Worm (Caenorhabditis elegans) whole organism, dauer: ENCODE data around the gene emc-2.

Experiments used
- unc-62 ChIP-seq: sonication (generic microtip); optimal IDR thresholded peaks from 2 replicates; lab custom pipeline; 2017; ENCODE audit warnings: missing biosample characterization, missing genetic modification reagents, missing genetic modification characterization

The emc-2 gene

DNA sequence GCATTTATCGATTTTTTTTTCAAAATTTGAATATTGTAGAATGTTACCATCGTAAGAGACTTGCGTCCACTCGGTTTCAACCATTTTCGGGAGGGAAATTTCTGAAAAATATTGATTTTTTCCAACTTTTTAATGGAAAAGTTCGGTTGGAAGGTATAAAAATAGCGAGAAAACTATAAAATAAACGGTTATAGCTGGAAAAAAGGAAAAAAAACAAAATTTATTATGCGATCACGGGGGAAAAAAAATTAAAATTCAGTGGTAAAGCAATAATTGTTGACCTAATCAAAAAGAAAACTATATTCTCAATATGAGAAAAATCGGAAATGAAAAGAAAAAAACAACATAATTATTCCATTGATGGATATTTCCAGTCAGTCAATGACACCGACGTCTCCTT lies at the start of gene emc-2:
Gene emc-2, minus strand, starts transcription at position 101 of the 400 bp plus-strand sequence.
- no peak for TF ChIP-seq unc-62 (GFP tag; lab: Kevin White, UChicago)

DNA sequence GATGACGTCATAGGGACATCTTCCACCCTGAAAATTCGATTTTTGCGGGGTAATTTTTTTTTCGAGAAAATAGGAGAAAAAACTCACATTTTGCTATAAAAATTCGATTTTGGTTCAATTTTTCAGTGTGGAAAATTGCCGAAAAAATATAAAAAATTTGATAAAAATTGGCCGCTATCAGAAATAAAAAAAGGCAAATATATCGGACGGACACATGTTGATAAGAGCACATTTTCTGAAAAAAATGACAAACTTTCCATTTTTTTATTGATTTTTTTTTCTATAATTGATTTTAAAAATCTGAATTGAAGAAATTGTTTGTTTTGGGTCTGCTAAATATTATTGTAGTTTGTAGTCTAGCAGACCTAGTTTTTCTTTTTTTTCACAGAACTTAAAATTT lies 49.5 kb upstream of the emc-2 start, which contains the start of gene C13A10.1:
Gene C13A10.1, minus strand, starts transcription at position 170 of the 400 bp plus-strand sequence.
- no peak for TF ChIP-seq unc-62 (GFP tag; lab: Kevin White, UChicago)

ce11 chrII:1344524-1345119 lies 38.7 kb upstream of the emc-2 start:
- no peak for TF ChIP-seq unc-62 (GFP tag; lab: Kevin White, UChicago)

- no peak for TF ChIP-seq unc-62 (GFP tag; lab: Kevin White, UChicago)
Measured at ce11 chrII:1343748-1344147, 37.8 kb upstream of the emc-2 start.

DNA sequence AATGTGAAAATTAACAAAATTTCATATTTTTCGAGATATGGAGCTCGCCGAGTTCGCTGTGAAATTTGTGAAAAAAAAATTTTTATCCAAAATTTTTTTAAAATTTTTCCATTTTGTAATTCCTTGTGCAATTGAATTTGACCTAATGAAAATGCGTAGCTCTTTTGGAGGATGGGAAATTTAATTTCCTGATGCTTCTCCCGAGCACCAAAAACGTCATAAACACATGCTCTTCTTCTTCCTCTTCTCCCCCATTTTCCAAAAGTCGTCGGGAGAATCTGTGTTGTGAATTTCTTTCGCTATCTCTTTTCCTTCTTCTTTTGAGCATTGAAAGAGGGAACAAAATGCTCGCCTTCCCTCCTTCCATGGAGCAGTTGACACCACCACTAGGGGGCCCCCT lies 35.5 kb upstream of the emc-2 start:
- no peak for TF ChIP-seq unc-62 (GFP tag; lab: Kevin White, UChicago)

ce11 chrII:1340049-1340448 lies 34.1 kb upstream of the emc-2 start:
- TF ChIP-seq unc-62 (GFP tag; lab: Kevin White, UChicago) = no peak

DNA sequence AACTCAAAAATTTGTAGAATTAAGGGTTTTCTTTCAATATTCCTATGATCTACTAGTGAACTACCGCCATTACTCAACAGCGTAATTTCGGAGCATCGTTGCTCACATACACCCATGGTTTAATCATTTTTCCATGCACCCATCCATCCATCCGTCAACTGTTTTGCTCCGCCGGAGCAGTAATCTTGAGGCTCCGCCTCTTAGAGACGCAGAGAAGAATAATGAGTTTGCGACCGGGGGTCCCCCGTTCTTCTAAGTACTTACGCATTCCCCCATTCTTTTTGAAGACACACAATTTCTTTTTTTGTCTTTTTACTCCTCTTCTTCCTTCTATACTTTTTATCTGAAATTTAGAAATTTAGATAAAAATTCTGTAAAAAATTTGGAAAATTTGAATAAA lies 32.3 kb upstream of the emc-2 start:
- no peak for TF ChIP-seq unc-62 (GFP tag; lab: Kevin White, UChicago)

- no peak for TF ChIP-seq unc-62 (GFP tag; lab: Kevin White, UChicago)
Measured at ce11 chrII:1329887-1330286, 24.0 kb upstream of the emc-2 start.

DNA sequence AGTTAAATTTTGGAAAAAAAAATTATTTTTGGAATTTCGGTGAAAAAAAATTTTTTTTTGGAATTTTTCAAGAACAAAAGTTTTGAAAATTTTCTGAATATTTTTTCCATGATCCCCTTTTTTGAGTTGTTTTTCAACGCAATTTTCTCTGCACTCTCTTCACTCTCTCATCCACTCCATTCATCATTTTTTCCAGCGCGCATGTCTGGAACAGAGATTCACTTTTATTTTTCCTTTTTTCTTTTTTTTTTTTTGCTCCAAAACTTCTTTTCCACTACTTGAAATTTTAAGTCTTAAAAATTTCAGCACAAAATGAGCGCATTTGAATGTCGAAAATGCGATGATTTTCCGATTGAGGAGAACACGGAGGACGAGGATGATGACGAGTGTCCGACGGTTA lies 20.8 kb upstream of the emc-2 start, which contains the start of gene jip-1:
Gene jip-1, plus strand, starts transcription at position 301 of the 400 bp plus-strand sequence.
- no peak for TF ChIP-seq unc-62 (GFP tag; lab: Kevin White, UChicago)

ce11 chrII:1325604-1326003 lies 19.7 kb upstream of the emc-2 start:
- TF ChIP-seq unc-62 (GFP tag; lab: Kevin White, UChicago) = no peak

DNA sequence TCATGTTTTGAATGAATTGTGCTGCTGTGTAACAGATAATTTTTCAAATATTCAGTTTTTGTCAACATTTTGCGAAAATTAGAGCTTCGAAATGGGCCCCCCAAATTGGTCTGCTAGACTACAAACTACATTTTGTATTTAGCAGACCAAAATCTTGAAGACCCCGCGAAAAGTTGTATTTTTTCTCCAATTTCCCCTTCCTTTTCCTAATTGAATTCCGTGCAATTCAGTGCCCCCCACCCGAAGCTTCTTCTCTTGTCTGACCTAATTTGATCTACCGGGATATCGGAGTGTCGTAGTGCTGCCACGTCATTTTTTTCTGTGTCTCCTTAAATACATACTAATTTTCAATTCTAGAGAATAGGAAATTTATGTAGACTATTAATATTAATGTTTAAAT lies 18.1 kb upstream of the emc-2 start:
- no peak for TF ChIP-seq unc-62 (GFP tag; lab: Kevin White, UChicago)

DNA sequence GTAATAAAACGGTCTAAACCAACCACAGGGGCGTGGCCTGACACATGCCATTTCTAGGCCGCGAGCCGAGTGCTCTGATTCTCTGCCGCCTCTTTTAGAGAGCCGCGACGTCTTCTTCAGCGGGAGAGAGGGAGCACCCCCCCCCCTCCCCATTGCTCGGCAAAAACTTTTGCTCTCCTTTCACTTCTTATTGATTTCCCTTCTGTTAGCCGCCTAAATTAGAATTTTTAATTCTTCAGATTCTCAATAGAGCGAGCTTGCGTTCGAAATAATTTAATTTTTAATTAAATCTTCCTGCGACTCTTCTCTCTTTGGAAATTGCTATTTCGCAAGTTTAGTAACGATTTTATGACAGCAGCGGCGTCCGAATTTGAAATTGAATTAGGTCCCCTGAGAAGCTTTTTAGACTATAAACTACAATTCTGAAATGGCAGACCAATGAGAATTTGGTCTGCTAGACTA lies 17.3 kb upstream of the emc-2 start:
- no peak for TF ChIP-seq unc-62 (GFP tag; lab: Kevin White, UChicago)

DNA sequence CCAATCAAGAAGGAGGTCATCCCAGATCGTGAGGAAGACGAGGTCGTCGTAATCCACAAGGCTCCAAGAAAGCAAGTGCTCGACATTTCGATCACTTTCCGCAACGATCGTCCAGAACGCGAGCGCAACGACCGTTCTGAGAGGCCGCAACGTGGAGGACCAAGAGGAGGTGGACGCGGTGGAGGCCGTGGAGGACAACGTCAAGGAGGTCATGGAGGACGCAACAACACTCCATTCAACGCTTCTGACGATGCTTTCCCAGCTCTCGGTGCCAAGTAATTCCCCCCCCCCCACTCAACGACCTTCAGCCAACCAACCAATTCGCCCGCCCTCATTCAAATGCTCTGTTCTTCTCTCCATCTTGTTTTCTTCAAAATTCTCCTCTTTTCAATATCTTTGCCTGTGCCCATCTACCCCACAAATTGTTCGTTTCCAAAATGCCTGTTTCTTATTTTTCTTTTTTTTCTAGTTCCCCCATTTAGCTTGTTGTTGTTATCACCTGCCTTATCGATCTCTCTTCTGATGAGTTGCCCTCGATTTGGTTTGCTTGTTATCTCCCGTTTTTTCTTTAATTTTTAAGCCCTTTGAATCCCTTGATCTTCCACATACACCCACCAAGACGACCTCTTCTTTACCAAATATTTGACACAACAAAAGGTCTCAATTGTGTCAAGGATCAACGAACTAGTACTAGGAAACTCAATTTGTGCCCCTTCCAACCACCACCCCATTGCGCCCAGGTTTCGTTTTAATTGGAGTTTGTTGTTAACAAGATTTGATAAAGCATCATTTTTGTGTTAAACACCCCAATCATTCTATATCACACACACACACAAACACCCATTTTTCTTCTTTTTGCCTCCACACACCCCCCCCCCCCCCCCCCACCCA lies 16.6 kb upstream of the emc-2 start:
- no peak for TF ChIP-seq unc-62 (GFP tag; lab: Kevin White, UChicago)

- TF ChIP-seq unc-62 (GFP tag; lab: Kevin White, UChicago) = no peak
Measured at ce11 chrII:1320987-1321807, 15.3 kb upstream of the emc-2 start, which contains the start of gene vig-1. Gene vig-1, plus strand, starts transcription at chrII:1321037.

DNA sequence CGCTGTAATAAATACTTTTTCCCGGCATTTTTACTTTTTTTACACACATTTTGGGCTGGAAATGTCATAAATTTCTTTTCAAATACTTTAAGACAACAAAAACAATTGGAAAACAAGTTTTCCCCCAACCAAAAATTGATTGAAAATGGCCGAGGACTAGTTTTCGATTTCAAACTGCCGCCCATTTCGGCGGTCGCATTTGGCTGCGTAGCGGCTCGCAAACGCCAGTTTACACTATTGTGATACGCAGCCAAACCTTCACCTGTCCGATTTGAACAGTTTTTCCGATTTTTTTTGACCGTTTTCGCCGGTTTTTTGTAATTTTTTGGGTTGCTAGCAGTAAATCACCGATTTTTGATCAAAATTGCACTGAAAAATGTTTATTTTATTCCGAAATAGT lies 14.5 kb upstream of the emc-2 start:
- no peak for TF ChIP-seq unc-62 (GFP tag; lab: Kevin White, UChicago)

DNA sequence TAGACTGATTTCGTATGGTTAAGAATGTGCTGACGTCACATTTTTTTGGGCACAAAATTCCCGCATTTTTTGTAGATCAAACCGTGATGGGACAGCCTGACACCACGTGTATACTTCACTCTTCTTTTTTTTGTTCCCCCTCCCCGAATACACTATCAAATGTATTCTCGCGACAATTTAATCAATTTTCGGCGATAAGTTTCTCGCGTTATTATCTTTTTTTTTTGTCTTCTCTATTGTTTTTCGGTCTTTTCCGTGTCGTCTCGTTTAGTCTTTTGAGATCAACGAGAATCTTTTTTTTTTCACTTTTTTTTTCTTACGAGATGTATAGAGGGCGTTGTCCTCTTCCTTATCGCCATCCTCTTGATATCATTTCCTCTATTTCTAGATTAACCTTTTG lies 9.3 kb upstream of the emc-2 start:
- TF ChIP-seq unc-62 (GFP tag; lab: Kevin White, UChicago) = no peak
